Worm (Caenorhabditis elegans): ENCODE results near the gene taf-6.2.

DNA sequence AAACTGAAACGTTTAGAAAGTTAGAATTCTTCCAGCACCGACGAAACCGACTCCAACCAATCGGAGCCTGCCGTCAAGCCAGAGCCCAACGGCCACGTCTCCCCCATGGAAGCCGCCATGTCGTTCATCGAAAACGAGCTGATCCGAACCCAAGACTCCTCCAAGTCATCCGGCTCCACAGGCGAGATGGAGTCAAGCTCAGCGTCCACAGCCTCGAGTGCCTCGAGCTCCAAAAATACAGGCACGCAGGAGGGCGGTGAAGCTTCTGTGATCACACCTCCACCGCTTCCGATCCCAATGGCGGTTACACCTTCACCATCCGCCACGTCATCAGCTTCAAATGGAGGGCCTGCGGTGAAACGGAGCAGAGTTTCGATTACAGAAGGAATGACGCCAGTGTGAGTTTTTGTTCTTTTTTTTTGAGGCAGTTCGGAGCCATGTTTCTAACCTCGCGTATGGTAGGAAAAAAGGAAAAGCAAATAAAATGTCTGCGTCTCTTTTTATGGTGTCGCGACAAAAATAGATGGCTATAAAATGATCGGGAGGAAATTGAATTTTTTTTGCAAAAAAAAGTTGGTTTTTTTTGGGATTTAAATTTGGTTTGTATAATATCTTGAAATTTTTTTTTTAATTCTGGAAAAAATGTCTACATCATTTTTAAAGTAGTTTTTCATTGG lies 56.1 kb downstream of the taf-6.2 start:
- TF ChIP-seq ceh-43 (GFP tag; optimal IDR thresholded peaks at IDR 0.05), result no peak
- no peak for TF ChIP-seq lin-32 (GFP tag; optimal IDR thresholded peaks at IDR 0.05)
